Worm (Caenorhabditis elegans) whole organism, mixed stage, embryonic: ENCODE measurements around the gene lrch-1.

Experiments used
- lsy-2 ChIP-seq: fragments of 150-350 bp; optimal IDR thresholded peaks from 2 replicates; lab custom pipeline; 2014; ENCODE audit warnings: missing biosample characterization, missing genetic modification characterization
- mep-1 ChIP-seq: fragments of 150-350 bp; optimal IDR thresholded peaks from 2 replicates; lab custom pipeline; 2017; ENCODE audit warnings: missing biosample characterization, missing genetic modification reagents, missing genetic modification characterization, inconsistent platforms
- nhr-28 ChIP-seq: fragments of 150-350 bp; optimal IDR thresholded peaks from 2 replicates; lab custom pipeline; 2014; ENCODE audit warnings: missing biosample characterization, missing genetic modification characterization
- nhr-76 ChIP-seq: sonication (generic microtip); optimal IDR thresholded peaks from 2 replicates; lab custom pipeline; 2017; ENCODE audit warnings: missing biosample characterization, missing genetic modification characterization

- TF ChIP-seq nhr-76 (tag; lab: Kevin White, UChicago) (no peak), mep-1 (tag; lab: Kevin White, UChicago) (no peak), lsy-2 (tag; lab: Kevin White, UChicago) (no peak), nhr-28 (tag; lab: Kevin White, UChicago) (no peak)
Observed at ce11 chrX:6245499-6245898, 29.0 kb upstream of the lrch-1 start.
